Worm (Caenorhabditis elegans) whole organism, late embryonic: Measurements from ENCODE around the gene str-35.

Experiments used
- C08G9.2 ChIP-seq: sonication (generic microtip); optimal IDR thresholded peaks from 2 replicates; lab custom pipeline; 2016; ENCODE audit warnings: mild to moderate bottlenecking, missing genetic modification characterization, moderate library complexity, missing compliant biosample characterization
- K09A11.1 ChIP-seq: sonication (generic microtip); optimal IDR thresholded peaks from 2 replicates; lab custom pipeline; 2017; ENCODE audit warnings: antibody characterized with exemption, mild to moderate bottlenecking, missing genetic modification characterization, missing compliant biosample characterization; ENCODE audit not compliant: insufficient read depth
- T23F11.4 ChIP-seq: fragments of 200-800 bp; sonication (Bioruptor generic); optimal IDR thresholded peaks from 2 replicates; lab custom pipeline; 2018; ENCODE audit warnings: mild to moderate bottlenecking, missing genetic modification characterization, missing compliant biosample characterization
- ceh-14 ChIP-seq: sonication (generic microtip); optimal IDR thresholded peaks from 2 replicates; lab custom pipeline; 2016; ENCODE audit warnings: missing genotype, missing genetic modification characterization, missing compliant biosample characterization
- ceh-18 ChIP-seq: sonication (generic microtip); optimal IDR thresholded peaks from 2 replicates; lab custom pipeline; 2016; ENCODE audit warnings: missing genetic modification characterization, missing compliant biosample characterization
- ceh-19 ChIP-seq: fragments of 200-800 bp; sonication (Bioruptor generic); optimal IDR thresholded peaks from 2 replicates; lab custom pipeline; 2018; ENCODE audit warnings: mild to moderate bottlenecking, missing genetic modification characterization, missing compliant biosample characterization
- ceh-2 ChIP-seq: sonication (generic microtip); optimal IDR thresholded peaks from 2 replicates; lab custom pipeline; 2016; ENCODE audit warnings: missing genotype, missing genetic modification characterization, missing compliant biosample characterization
- ceh-24 ChIP-seq: sonication (generic microtip); optimal IDR thresholded peaks from 2 replicates; lab custom pipeline; 2016; ENCODE audit warnings: mild to moderate bottlenecking, missing genetic modification characterization, missing compliant biosample characterization
- ceh-30 ChIP-seq: fragments of 150-350 bp; optimal IDR thresholded peaks from 2 replicates; lab custom pipeline; 2014; ENCODE audit warnings: missing biosample characterization, missing genetic modification characterization
- ceh-31 ChIP-seq: sonication (generic microtip); optimal IDR thresholded peaks from 2 replicates; lab custom pipeline; 2016; ENCODE audit warnings: missing genetic modification characterization, missing compliant biosample characterization
- ceh-9 ChIP-seq: sonication (generic microtip); optimal IDR thresholded peaks from 2 replicates; lab custom pipeline; 2016; ENCODE audit warnings: mild to moderate bottlenecking, missing genetic modification characterization, inconsistent platforms, missing compliant biosample characterization
- che-1 ChIP-seq: sonication (generic microtip); optimal IDR thresholded peaks from 2 replicates; lab custom pipeline; 2016; ENCODE audit warnings: mild to moderate bottlenecking, missing genetic modification characterization, missing compliant biosample characterization
- dve-1 ChIP-seq: sonication (generic microtip); optimal IDR thresholded peaks from 2 replicates; lab custom pipeline; 2017; ENCODE audit warnings: antibody characterized with exemption, mild to moderate bottlenecking, missing genetic modification characterization, missing compliant biosample characterization
- ets-4 ChIP-seq: sonication (generic microtip); optimal IDR thresholded peaks from 2 replicates; lab custom pipeline; 2016; ENCODE audit warnings: missing genetic modification characterization, missing compliant biosample characterization
- fax-1 ChIP-seq: sonication (generic microtip); optimal IDR thresholded peaks from 2 replicates; lab custom pipeline; 2016; ENCODE audit warnings: missing genotype, missing genetic modification characterization, missing compliant biosample characterization
- fkh-10 ChIP-seq: fragments of 150-350 bp; optimal IDR thresholded peaks from 2 replicates; lab custom pipeline; 2014; ENCODE audit warnings: missing biosample characterization, missing genetic modification reagents, missing genetic modification characterization
- fkh-6 ChIP-seq: sonication (generic microtip); optimal IDR thresholded peaks from 2 replicates; lab custom pipeline; 2016; ENCODE audit warnings: missing genetic modification characterization, missing compliant biosample characterization
- hlh-13 ChIP-seq: fragments of 200-800 bp; sonication (Bioruptor generic); optimal IDR thresholded peaks from 2 replicates; lab custom pipeline; 2018; ENCODE audit warnings: mild to moderate bottlenecking, missing genetic modification characterization, missing compliant biosample characterization
- hlh-15 ChIP-seq: sonication (generic microtip); optimal IDR thresholded peaks from 2 replicates; lab custom pipeline; 2016; ENCODE audit warnings: missing genetic modification characterization, missing compliant biosample characterization
- hlh-30 ChIP-seq: sonication (generic microtip); optimal IDR thresholded peaks from 2 replicates; lab custom pipeline; 2017; ENCODE audit warnings: antibody characterized with exemption, missing genetic modification characterization, missing compliant biosample characterization; ENCODE audit not compliant: insufficient read depth
- hlh-6 ChIP-seq: sonication (generic microtip); optimal IDR thresholded peaks from 2 replicates; lab custom pipeline; 2016; ENCODE audit warnings: missing genotype, missing genetic modification characterization, missing compliant biosample characterization
- hlh-8 ChIP-seq: sonication (generic microtip); optimal IDR thresholded peaks from 2 replicates; lab custom pipeline; 2016; ENCODE audit warnings: missing genotype, missing genetic modification characterization, missing compliant biosample characterization
- npax-4 ChIP-seq: sonication (generic microtip); optimal IDR thresholded peaks from 2 replicates; lab custom pipeline; 2016; ENCODE audit warnings: missing genetic modification characterization, missing compliant biosample characterization
- odd-2 ChIP-seq: sonication (generic microtip); optimal IDR thresholded peaks from 2 replicates; lab custom pipeline; 2017; ENCODE audit warnings: antibody characterized with exemption, mild to moderate bottlenecking, missing genetic modification characterization, missing compliant biosample characterization
- pag-3 ChIP-seq: sonication (generic microtip); optimal IDR thresholded peaks from 2 replicates; lab custom pipeline; 2016; ENCODE audit warnings: missing compliant biosample characterization, missing genetic modification characterization, borderline replicate concordance
- pat-9 ChIP-seq: fragments of 200-800 bp; sonication (Bioruptor generic); optimal IDR thresholded peaks from 2 replicates; lab custom pipeline; 2018; ENCODE audit warnings: mild to moderate bottlenecking, missing genetic modification characterization, moderate library complexity, missing compliant biosample characterization
- pha-2 ChIP-seq: sonication (generic microtip); optimal IDR thresholded peaks from 2 replicates; lab custom pipeline; 2017; ENCODE audit warnings: mild to moderate bottlenecking, missing genetic modification characterization, missing compliant biosample characterization
- rnt-1 ChIP-seq: sonication (generic microtip); optimal IDR thresholded peaks from 2 replicates; lab custom pipeline; 2016; ENCODE audit warnings: missing genetic modification characterization, missing compliant biosample characterization
- sdc-2 ChIP-seq: sonication (generic microtip); optimal IDR thresholded peaks from 2 replicates; lab custom pipeline; 2016; ENCODE audit warnings: missing genotype, missing genetic modification characterization, missing compliant biosample characterization
- sox-4 ChIP-seq: sonication (generic microtip); optimal IDR thresholded peaks from 2 replicates; lab custom pipeline; 2017; ENCODE audit warnings: mild to moderate bottlenecking, missing genetic modification characterization, inconsistent platforms, missing compliant biosample characterization
- tbx-7 ChIP-seq: sonication (generic microtip); optimal IDR thresholded peaks from 2 replicates; lab custom pipeline; 2016; ENCODE audit warnings: missing genotype, missing genetic modification characterization, missing compliant biosample characterization
- ttx-3 ChIP-seq: sonication (generic microtip); optimal IDR thresholded peaks from 2 replicates; lab custom pipeline; 2016; ENCODE audit warnings: missing genetic modification reagents, missing genetic modification characterization, missing compliant biosample characterization
- unc-3 ChIP-seq, 2 experiments: fragments of 200-800 bp in 1 of 2; sonication (Bioruptor generic) in 1 of 2; sonication (generic microtip) in 1 of 2; conservative IDR thresholded peaks in 1 of 2; optimal IDR thresholded peaks in 1 of 2; 2 replicates each; pipeline versions ENCODE4 v1.3.6 to Lab custom; 2016 to 2022; ENCODE audit warnings: missing compliant biosample characterization in 2 of 2, missing genetic modification characterization in 2 of 2, missing genetic modification reagents in 1 of 2
- unc-42 ChIP-seq: sonication (generic microtip); optimal IDR thresholded peaks from 2 replicates; lab custom pipeline; 2016; ENCODE audit warnings: missing genotype, missing genetic modification characterization, missing compliant biosample characterization
- unc-55 ChIP-seq: sonication (generic microtip); optimal IDR thresholded peaks from 2 replicates; lab custom pipeline; 2017; ENCODE audit warnings: missing biosample characterization, missing genetic modification reagents, missing genetic modification characterization
- unc-86 ChIP-seq: sonication (generic microtip); optimal IDR thresholded peaks from 2 replicates; lab custom pipeline; 2016; ENCODE audit warnings: missing genetic modification characterization, missing compliant biosample characterization

Gene str-35

DNA sequence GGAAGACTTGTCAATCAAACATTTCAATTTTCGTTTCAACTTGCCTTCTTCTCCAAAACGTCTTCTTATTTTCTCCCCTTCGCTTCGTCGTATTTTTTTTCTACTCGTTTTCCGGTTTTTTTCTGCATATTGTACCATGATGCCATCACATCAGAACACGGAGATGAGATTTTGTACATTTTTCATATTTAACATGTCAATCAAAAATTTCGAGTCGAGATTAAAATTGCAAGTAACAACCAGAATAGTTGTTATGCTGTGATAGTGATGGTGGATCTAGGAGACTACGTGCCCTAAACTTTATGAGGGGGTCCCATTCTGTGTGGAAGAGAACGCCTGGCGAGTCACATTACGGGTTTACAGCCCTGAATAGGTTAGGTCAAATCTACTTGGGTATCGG lies 15.2 kb downstream of the str-35 start:
- TF ChIP-seq dve-1 (no peak), ceh-9 (tag; lab: Kevin White, UChicago) (no peak), unc-55 (GFP tag; lab: Kevin White, UChicago) (peak; percentile 57)

DNA sequence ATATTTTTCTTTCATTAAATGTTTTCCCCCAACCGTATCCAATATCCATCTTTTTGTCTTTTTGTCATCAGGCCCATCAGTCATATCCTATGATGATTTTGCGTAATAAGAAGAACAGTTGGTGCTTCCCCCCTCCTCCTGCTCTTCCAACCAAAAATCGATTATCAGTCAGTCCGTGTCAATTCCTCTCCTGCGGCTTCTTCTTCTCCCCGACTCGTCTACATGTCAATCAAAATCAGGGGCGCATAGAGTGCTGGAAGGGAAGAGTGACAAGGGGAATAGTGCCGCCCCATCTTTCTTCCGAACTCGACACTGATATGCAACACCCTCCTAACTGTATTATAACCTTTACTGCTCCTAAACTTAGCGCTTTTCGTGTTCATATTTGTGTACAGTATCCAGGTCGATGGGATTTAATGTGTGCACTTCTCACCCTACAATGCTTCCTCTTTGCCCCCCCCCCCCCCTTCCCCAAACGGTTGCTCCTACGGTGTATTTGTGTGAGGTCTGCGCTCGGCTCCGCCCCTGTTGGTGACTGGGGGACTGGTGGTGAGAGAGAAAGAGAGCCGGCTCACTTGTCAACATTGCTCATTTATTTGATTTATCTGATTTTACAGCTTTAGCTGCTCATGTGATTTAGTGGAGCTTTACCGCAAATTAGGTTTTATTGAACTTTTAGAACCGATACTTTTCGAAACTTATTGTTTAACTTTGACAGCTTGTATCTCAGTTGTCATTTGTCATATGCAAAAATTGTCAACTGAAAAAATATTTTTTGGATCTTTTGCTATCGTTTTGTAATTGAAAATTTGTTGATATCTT lies 16.8 kb downstream of the str-35 start:
- TF ChIP-seq pat-9 (tag; lab: Kevin White, UChicago) (peak; percentile 4), pha-2 (tag; lab: Kevin White, UChicago) (peak; percentile 15), ceh-31 (tag; lab: Kevin White, UChicago) (peak; percentile 20), hlh-30 (peak; percentile 1), unc-3 (GFP tag; conservative IDR thresholded peaks at IDR 0.05; lab: Robert Waterston, UW) (no peak), unc-3 (tag; optimal IDR thresholded peaks at IDR 0.05; lab: Kevin White, UChicago) (no peak), ceh-30 (tag; lab: Kevin White, UChicago) (no peak), unc-55 (GFP tag; lab: Kevin White, UChicago) (peak; percentile 100), unc-42 (tag; lab: Kevin White, UChicago) (no peak), rnt-1 (tag; lab: Kevin White, UChicago) (peak; percentile 62), hlh-13 (GFP tag; lab: Kevin White, UChicago) (peak; percentile 1), ceh-18 (tag; lab: Kevin White, UChicago) (peak; percentile 31), ets-4 (tag; lab: Kevin White, UChicago) (no peak), sdc-2 (tag; lab: Kevin White, UChicago) (no peak), T23F11.4 (GFP tag; lab: Kevin White, UChicago) (no peak)

- TF ChIP-seq K09A11.1 (tag; lab: Kevin White, UChicago) = no peak
- peak; percentile 51 for TF ChIP-seq che-1 (tag; lab: Kevin White, UChicago)
- no peak for TF ChIP-seq hlh-15 (tag; lab: Kevin White, UChicago)
- TF ChIP-seq unc-55 (GFP tag; lab: Kevin White, UChicago) = peak; percentile 90
- TF ChIP-seq ceh-14 (tag; lab: Kevin White, UChicago) = no peak
- no peak for TF ChIP-seq unc-42 (tag; lab: Kevin White, UChicago)
- no peak for TF ChIP-seq C08G9.2 (tag; lab: Kevin White, UChicago)
- no peak for TF ChIP-seq ceh-2
- no peak for TF ChIP-seq npax-4 (tag; lab: Kevin White, UChicago)
- TF ChIP-seq fkh-10 (GFP tag; lab: Kevin White, UChicago) = no peak
Measured at ce11 chrV:4495114-4495819, 20.6 kb downstream of the str-35 start.

DNA sequence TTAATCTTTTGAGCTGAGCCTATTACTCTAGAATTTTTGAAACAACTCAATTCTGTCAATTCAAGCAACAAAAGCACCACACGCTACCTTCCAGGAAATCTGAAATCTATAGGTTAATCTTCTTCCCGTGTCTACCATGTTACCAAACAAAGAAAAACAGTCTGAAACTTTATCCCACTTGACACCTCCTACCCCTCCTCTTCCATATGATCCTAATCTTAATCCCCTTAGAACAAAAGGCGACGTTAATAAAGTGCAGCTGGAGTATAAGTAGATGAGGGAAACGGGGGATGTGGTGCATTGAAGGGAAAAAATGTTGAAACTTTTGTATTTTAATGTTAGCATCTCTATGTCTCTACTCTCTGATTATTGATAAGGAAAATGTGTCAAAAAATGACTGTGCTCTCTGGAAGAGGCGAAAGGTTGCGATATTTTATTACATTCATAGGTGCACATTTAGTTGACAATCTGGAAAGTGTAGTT lies 21.5 kb downstream of the str-35 start:
- TF ChIP-seq hlh-8 (tag; lab: Kevin White, UChicago) (no peak), sox-4 (tag; lab: Kevin White, UChicago) (no peak), unc-42 (tag; lab: Kevin White, UChicago) (no peak), fkh-6 (tag; lab: Kevin White, UChicago) (no peak), fax-1 (tag; lab: Kevin White, UChicago) (no peak), C08G9.2 (tag; lab: Kevin White, UChicago) (no peak), K09A11.1 (tag; lab: Kevin White, UChicago) (no peak), rnt-1 (tag; lab: Kevin White, UChicago) (no peak), hlh-13 (GFP tag; lab: Kevin White, UChicago) (no peak), hlh-6 (no peak), ceh-24 (no peak), odd-2 (tag; lab: Kevin White, UChicago) (no peak), ttx-3 (tag; lab: Kevin White, UChicago) (no peak), ceh-2 (no peak), ceh-19 (GFP tag; lab: Kevin White, UChicago) (no peak), tbx-7 (no peak), pag-3 (tag; lab: Kevin White, UChicago) (no peak), unc-86 (tag; lab: Kevin White, UChicago) (no peak)
